Fruit fly (Drosophila melanogaster): ENCODE results near the gene CG14650.

dm6 chr3R:4416138-4416537 lies 21.0 kb upstream of the CG14650 start, which contains the start of gene CG31528:
- TF ChIP-seq Eip93F (GFP tag; optimal IDR thresholded peaks at IDR 0.05) (no peak), CG11902 (GFP tag; optimal IDR thresholded peaks at IDR 0.05) (no peak), CG9139 (GFP tag; optimal IDR thresholded peaks at IDR 0.05) (no peak), CG16779 (tag; optimal IDR thresholded peaks at IDR 0.05) (no peak), Gug (GFP tag; IDR thresholded peaks at IDR 0.05) (no peak)
